Worm (Caenorhabditis elegans) whole organism, young adult: Measurements from ENCODE around the gene wago-4.

Experiments used
- D2030.7 ChIP-seq: fragments of 200-800 bp; sonication (Bioruptor generic); IDR thresholded peaks from 2 replicates; pipeline ENCODE4 v1.3.6; 2022; ENCODE audit warnings: missing genetic modification reagents, missing genetic modification characterization, missing compliant biosample characterization
- F10E7.11 ChIP-seq: sonication (generic microtip); optimal IDR thresholded peaks from 2 replicates; lab custom pipeline; 2017; ENCODE audit warnings: mild to moderate bottlenecking, missing genetic modification characterization, moderate library complexity, missing compliant biosample characterization
- F22D6.2 ChIP-seq: sonication (generic microtip); optimal IDR thresholded peaks from 2 replicates; lab custom pipeline; 2016; ENCODE audit warnings: mild to moderate bottlenecking, missing genetic modification characterization, missing compliant biosample characterization
- F33H1.4 ChIP-seq: fragments of 200-800 bp; sonication (Bioruptor generic); IDR thresholded peaks from 2 replicates; pipeline ENCODE4 v1.3.6; 2022; ENCODE audit warnings: missing genetic modification reagents, missing genetic modification characterization, missing compliant biosample characterization
- F37B4.10 ChIP-seq: fragments of 200-800 bp; sonication (Bioruptor generic); IDR thresholded peaks from 2 replicates; pipeline ENCODE4 v1.3.6; 2022; ENCODE audit warnings: missing genetic modification characterization, missing compliant biosample characterization
- F52B5.7 ChIP-seq: sonication (generic microtip); optimal IDR thresholded peaks from 2 replicates; lab custom pipeline; 2016; ENCODE audit warnings: mild to moderate bottlenecking, missing genetic modification characterization, missing compliant biosample characterization
- F57A8.1 ChIP-seq: fragments of 200-800 bp; sonication (Bioruptor generic); optimal IDR thresholded peaks from 2 replicates; lab custom pipeline; 2018; ENCODE audit warnings: mild to moderate bottlenecking, missing genetic modification characterization, moderate library complexity, missing compliant biosample characterization
- F57C9.4 ChIP-seq: sonication (generic microtip); optimal IDR thresholded peaks from 2 replicates; lab custom pipeline; 2017; ENCODE audit warnings: mild to moderate bottlenecking, missing genetic modification characterization, missing compliant biosample characterization
- T26A5.8 ChIP-seq: sonication (generic microtip); optimal IDR thresholded peaks from 2 replicates; lab custom pipeline; 2016; ENCODE audit warnings: missing genetic modification characterization, missing compliant biosample characterization
- Y53G8AR.9 ChIP-seq: fragments of 200-800 bp; sonication (Bioruptor generic); conservative IDR thresholded peaks from 2 replicates; pipeline ENCODE4 v1.3.6; 2022; ENCODE audit warnings: missing genetic modification reagents, missing genetic modification characterization, missing compliant biosample characterization
- Y67H2A.10 ChIP-seq: fragments of 200-800 bp; sonication (Bioruptor generic); conservative IDR thresholded peaks from 2 replicates; pipeline ENCODE4 v1.3.6; 2022; ENCODE audit warnings: missing genetic modification reagents, missing genetic modification characterization, missing compliant biosample characterization
- Y95B8A.8 ChIP-seq: fragments of 200-800 bp; sonication (Bioruptor generic); IDR thresholded peaks from 2 replicates; pipeline ENCODE4 v1.3.6; 2022; ENCODE audit warnings: missing genetic modification reagents, missing genetic modification characterization, missing compliant biosample characterization
- ZK185.1 ChIP-seq: sonication (generic microtip); optimal IDR thresholded peaks from 2 replicates; lab custom pipeline; 2016; ENCODE audit warnings: mild to moderate bottlenecking, missing genetic modification characterization, missing compliant biosample characterization; ENCODE audit not compliant: poor library complexity, severe bottlenecking
- aptf-2 ChIP-seq: fragments of 200-800 bp; sonication (Bioruptor generic); conservative IDR thresholded peaks from 2 replicates; pipeline ENCODE4 v1.3.6; 2022; ENCODE audit warnings: missing genetic modification reagents, missing genetic modification characterization, missing compliant biosample characterization
- aptf-3 ChIP-seq: fragments of 200-800 bp; sonication (Bioruptor generic); IDR thresholded peaks from 2 replicates; pipeline ENCODE4 v1.3.6; 2022; ENCODE audit warnings: missing genetic modification characterization, missing compliant biosample characterization
- atf-7 ChIP-seq: sonication (generic microtip); optimal IDR thresholded peaks from 2 replicates; lab custom pipeline; 2017; ENCODE audit warnings: mild to moderate bottlenecking, missing genetic modification characterization, missing compliant biosample characterization
- attf-6 ChIP-seq: fragments of 200-800 bp; sonication (Bioruptor generic); IDR thresholded peaks from 2 replicates; pipeline ENCODE4 v1.3.6; 2022; ENCODE audit warnings: missing genetic modification reagents, missing genetic modification characterization, missing compliant biosample characterization
- ceh-27 ChIP-seq: fragments of 200-800 bp; sonication (Bioruptor generic); optimal IDR thresholded peaks from 2 replicates; lab custom pipeline; 2018; ENCODE audit warnings: mild to moderate bottlenecking, missing genetic modification characterization, moderate library complexity, missing compliant biosample characterization
- ceh-79 ChIP-seq: sonication (generic microtip); optimal IDR thresholded peaks from 2 replicates; lab custom pipeline; 2017; ENCODE audit warnings: mild to moderate bottlenecking, missing genetic modification characterization, missing compliant biosample characterization
- chd-7 ChIP-seq: sonication (generic microtip); optimal IDR thresholded peaks from 2 replicates; lab custom pipeline; 2016; ENCODE audit warnings: mild to moderate bottlenecking, missing genetic modification characterization, moderate library complexity, missing compliant biosample characterization
- efl-1 ChIP-seq: fragments of 150-350 bp; optimal IDR thresholded peaks from 2 replicates; lab custom pipeline; 2014; ENCODE audit warnings: missing biosample characterization, missing genetic modification reagents, missing genetic modification characterization
- egl-18 ChIP-seq: fragments of 200-800 bp; sonication (Bioruptor generic); IDR thresholded peaks from 2 replicates; pipeline ENCODE4 v1.3.6; 2022; ENCODE audit warnings: missing genetic modification reagents, missing genetic modification characterization, missing compliant biosample characterization
- egrh-3 ChIP-seq: fragments of 200-800 bp; sonication (Bioruptor generic); IDR thresholded peaks from 2 replicates; pipeline ENCODE4 v1.3.6; 2022; ENCODE audit warnings: missing genetic modification reagents, missing genetic modification characterization, missing compliant biosample characterization
- ekl-4 ChIP-seq: fragments of 200-800 bp; sonication (Bioruptor generic); IDR thresholded peaks from 2 replicates; pipeline ENCODE4 v1.3.6; 2022; ENCODE audit warnings: missing genetic modification reagents, missing genetic modification characterization, missing compliant biosample characterization
- ets-4 ChIP-seq: fragments of 200-800 bp; sonication (Bioruptor generic); optimal IDR thresholded peaks from 2 replicates; lab custom pipeline; 2018; ENCODE audit warnings: mild to moderate bottlenecking, missing genetic modification characterization, missing compliant biosample characterization
- hlh-26 ChIP-seq: fragments of 200-800 bp; sonication (Bioruptor generic); conservative IDR thresholded peaks from 2 replicates; pipeline ENCODE4 v1.3.6; 2022; ENCODE audit warnings: missing genetic modification reagents, missing genetic modification characterization, missing compliant biosample characterization
- hrde-1 ChIP-seq: sonication (generic microtip); optimal IDR thresholded peaks from 2 replicates; lab custom pipeline; 2016; ENCODE audit warnings: missing genetic modification characterization, mild to moderate bottlenecking, missing compliant biosample characterization, moderate library complexity, missing genotype, missing genetic modification reagents, borderline replicate concordance
- lag-1 ChIP-seq: fragments of 200-800 bp; sonication (Bioruptor generic); IDR thresholded peaks from 2 replicates; pipeline ENCODE4 v1.3.6; 2022; ENCODE audit warnings: missing genetic modification reagents, missing genetic modification characterization, missing compliant biosample characterization
- lin-35 ChIP-seq, 3 experiments: fragments of 150-350 bp in 2 of 3; sonication (generic microtip) in 1 of 3; optimal IDR thresholded peaks; 2 replicates each; lab custom pipeline; 2014 to 2018; ENCODE audit warnings: missing biosample characterization in 3 of 3, missing genetic modification characterization in 3 of 3, missing genetic modification reagents in 3 of 3
- lin-40 ChIP-seq: sonication (generic microtip); optimal IDR thresholded peaks from 2 replicates; lab custom pipeline; 2016; ENCODE audit warnings: missing genetic modification characterization, mild to moderate bottlenecking, missing compliant biosample characterization, missing genotype, missing genetic modification reagents
- lir-1 ChIP-seq: fragments of 200-800 bp; sonication (Bioruptor generic); conservative IDR thresholded peaks from 2 replicates; pipeline ENCODE4 v1.3.6; 2022; ENCODE audit warnings: missing genetic modification reagents, missing genetic modification characterization, missing compliant biosample characterization
- lsl-1 ChIP-seq: fragments of 200-800 bp; sonication (Bioruptor generic); optimal IDR thresholded peaks from 2 replicates; lab custom pipeline; 2018; ENCODE audit warnings: mild to moderate bottlenecking, missing genetic modification characterization, moderate library complexity, missing compliant biosample characterization
- madf-6 ChIP-seq: fragments of 200-800 bp; sonication (Bioruptor generic); IDR thresholded peaks from 2 replicates; pipeline ENCODE4 v1.3.6; 2022; ENCODE audit warnings: missing genetic modification reagents, missing genetic modification characterization, missing compliant biosample characterization
- nfya-2 ChIP-seq: fragments of 200-800 bp; sonication (Bioruptor generic); IDR thresholded peaks from 2 replicates; pipeline ENCODE4 v1.3.6; 2022; ENCODE audit warnings: missing genetic modification reagents, missing genetic modification characterization, missing compliant biosample characterization
- nhr-179 ChIP-seq: sonication (generic microtip); optimal IDR thresholded peaks from 2 replicates; lab custom pipeline; 2016; ENCODE audit warnings: mild to moderate bottlenecking, missing genetic modification characterization, missing compliant biosample characterization
- nhr-27 ChIP-seq: fragments of 200-800 bp; sonication (Bioruptor generic); optimal IDR thresholded peaks from 2 replicates; lab custom pipeline; 2018; ENCODE audit warnings: mild to moderate bottlenecking, missing genetic modification characterization, moderate library complexity, missing compliant biosample characterization
- nhr-80 ChIP-seq: sonication (generic microtip); optimal IDR thresholded peaks from 2 replicates; lab custom pipeline; 2016; ENCODE audit warnings: missing genetic modification characterization, missing compliant biosample characterization
- pbrm-1 ChIP-seq: fragments of 200-800 bp; sonication (Bioruptor generic); IDR thresholded peaks from 2 replicates; pipeline ENCODE4 v1.3.6; 2022; ENCODE audit warnings: missing genetic modification reagents, missing genetic modification characterization, missing compliant biosample characterization
- pha-4 ChIP-seq: fragments of 150-350 bp; sonication (generic microtip); optimal IDR thresholded peaks from 2 replicates; lab custom pipeline; 2014; ENCODE audit warnings: missing biosample characterization, missing genetic modification reagents, missing genetic modification characterization
- repo-1 ChIP-seq: sonication (generic microtip); optimal IDR thresholded peaks from 2 replicates; lab custom pipeline; 2017; ENCODE audit warnings: mild to moderate bottlenecking, missing genetic modification characterization, missing compliant biosample characterization
- snpc-1.1 ChIP-seq: sonication (generic microtip); optimal IDR thresholded peaks from 2 replicates; lab custom pipeline; 2017; ENCODE audit warnings: missing genetic modification characterization, mild to moderate bottlenecking, missing compliant biosample characterization, antibody characterized with exemption, moderate library complexity, missing genotype, missing genetic modification reagents; ENCODE audit not compliant: insufficient read depth
- snpc-1.3 ChIP-seq: sonication (generic microtip); optimal IDR thresholded peaks from 2 replicates; lab custom pipeline; 2017; ENCODE audit warnings: missing genetic modification characterization, mild to moderate bottlenecking, missing compliant biosample characterization, antibody characterized with exemption, moderate library complexity, missing genotype, missing genetic modification reagents; ENCODE audit not compliant: insufficient read depth
- somi-1 ChIP-seq: fragments of 200-800 bp; sonication (Bioruptor generic); optimal IDR thresholded peaks from 2 replicates; lab custom pipeline; 2018; ENCODE audit warnings: mild to moderate bottlenecking, missing genetic modification characterization, missing compliant biosample characterization
- tbp1 ChIP-seq: fragments of 200-800 bp; sonication (Bioruptor generic); optimal IDR thresholded peaks from 2 replicates; lab custom pipeline; 2018; ENCODE audit warnings: mild to moderate bottlenecking, missing genetic modification characterization, missing compliant biosample characterization
- zfh-2 ChIP-seq: fragments of 200-800 bp; sonication (Bioruptor generic); conservative IDR thresholded peaks from 2 replicates; pipeline ENCODE4 v1.3.6; 2022; ENCODE audit warnings: missing genetic modification reagents, missing genetic modification characterization, missing compliant biosample characterization
- ztf-25 ChIP-seq: fragments of 200-800 bp; sonication (Bioruptor generic); IDR thresholded peaks from 2 replicates; pipeline ENCODE4 v1.3.6; 2022; ENCODE audit warnings: missing genetic modification reagents, missing genetic modification characterization, missing compliant biosample characterization
- ztf-28 ChIP-seq: fragments of 200-800 bp; sonication (Bioruptor generic); IDR thresholded peaks from 2 replicates; pipeline ENCODE4 v1.3.6; 2022; ENCODE audit warnings: missing genetic modification reagents, missing genetic modification characterization, missing compliant biosample characterization

Gene wago-4

DNA sequence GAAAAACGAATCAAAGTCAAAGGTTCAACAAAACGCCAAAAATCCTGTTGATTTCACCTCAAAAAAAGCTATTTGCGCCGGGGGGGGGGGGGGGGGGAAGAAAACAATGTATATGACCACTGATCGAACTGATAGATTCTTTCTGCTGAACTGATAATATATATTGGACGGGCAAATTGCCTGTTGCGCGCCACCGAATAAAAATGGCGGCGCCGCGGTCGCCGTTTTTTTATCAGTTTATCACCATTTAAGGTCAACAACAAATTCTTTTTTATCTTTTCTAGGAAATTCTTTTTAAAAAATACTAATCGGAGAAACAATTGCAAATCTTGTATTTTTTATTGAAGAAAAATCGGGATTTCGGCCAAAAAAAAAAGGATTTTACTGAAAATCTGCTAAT, 39.6 kb upstream of the wago-4 start:
- TF ChIP-seq D2030.7 (no peak), F37B4.10 (GFP tag; lab: Robert Waterston, UW) (no peak), attf-6 (no peak), lin-40 (tag; lab: Kevin White, UChicago) (no peak), hrde-1 (tag; lab: Kevin White, UChicago) (no peak), egrh-3 (GFP tag; lab: Robert Waterston, UW) (peak; percentile 24; the same call in 1 of the 2 replicates), hlh-26 (GFP tag; lab: Robert Waterston, UW) (no peak), lir-1 (GFP tag; lab: Robert Waterston, UW) (no peak), T26A5.8 (tag; lab: Kevin White, UChicago) (no peak), nhr-80 (peak; percentile 49), atf-7 (tag; lab: Kevin White, UChicago) (no peak), aptf-2 (no peak), snpc-1.1 (tag; lab: Kevin White, UChicago) (no peak), aptf-3 (no peak), tbp1 (GFP tag; lab: Kevin White, UChicago) (peak; percentile 36)
- TF ChIP-seq, all 124 proteins: peak for 3

DNA sequence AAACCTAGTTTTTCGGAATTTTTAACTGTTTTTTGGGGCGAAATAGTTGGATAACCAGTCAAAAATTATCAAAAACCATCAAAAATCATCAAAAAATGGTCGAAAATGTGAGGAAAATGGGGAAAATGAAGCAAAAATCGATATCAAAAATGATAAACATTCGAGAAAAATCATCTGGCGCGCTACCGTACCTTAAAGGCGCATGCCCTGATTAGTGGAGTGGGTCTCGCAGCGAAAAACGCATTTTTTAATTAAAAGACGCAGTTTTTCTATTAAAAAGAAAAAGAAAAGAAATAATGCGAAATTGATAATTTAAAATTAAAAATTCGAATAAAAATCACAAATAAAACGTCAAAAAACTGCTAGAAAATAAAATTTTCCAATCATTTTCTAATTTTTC, 38.9 kb upstream of the wago-4 start, which contains the start of gene F35C5.1:
Gene F35C5.1, plus strand, starts transcription at position 399 of the 400 bp plus-strand sequence.
- TF ChIP-seq ztf-25 (GFP tag; lab: Robert Waterston, UW) (no peak), nfya-2 (no peak), lag-1 (GFP tag; lab: Robert Waterston, UW) (no peak), ets-4 (GFP tag; lab: Kevin White, UChicago) (no peak), F57A8.1 (GFP tag; lab: Kevin White, UChicago) (no peak), hrde-1 (tag; lab: Kevin White, UChicago) (no peak), somi-1 (no peak), Y53G8AR.9 (GFP tag; lab: Robert Waterston, UW) (no peak), efl-1 (peak; percentile 87), nhr-27 (tag; lab: Kevin White, UChicago) (no peak), lir-1 (GFP tag; lab: Robert Waterston, UW) (no peak), chd-7 (tag; lab: Kevin White, UChicago) (no peak), zfh-2 (GFP tag; lab: Robert Waterston, UW) (no peak), lin-40 (tag; lab: Kevin White, UChicago) (no peak), lsl-1 (GFP tag; lab: Kevin White, UChicago) (peak; percentile 94), egrh-3 (GFP tag; lab: Robert Waterston, UW) (no peak), ztf-28 (GFP tag; lab: Robert Waterston, UW) (no peak), ZK185.1 (tag; lab: Kevin White, UChicago) (no peak), F33H1.4 (peak; percentile 96), ceh-79 (tag; lab: Kevin White, UChicago) (no peak), egl-18 (GFP tag; lab: Robert Waterston, UW) (no peak), F10E7.11 (tag; lab: Kevin White, UChicago) (no peak), lin-35 (GFP tag; optimal IDR thresholded peaks at IDR 0.05; lab: Kevin White, UChicago) (peak in 1 of 3 experiments; percentile 11), ceh-27 (no peak), nhr-179 (tag; lab: Kevin White, UChicago) (no peak), F22D6.2 (no peak), hlh-26 (GFP tag; lab: Robert Waterston, UW) (no peak), madf-6 (peak; percentile 95), pha-4 (tag; lab: Kevin White, UChicago) (no peak), ekl-4 (GFP tag; lab: Robert Waterston, UW) (no peak), F52B5.7 (no peak), snpc-1.3 (tag; lab: Kevin White, UChicago) (no peak), Y95B8A.8 (0 out of 2 replicates have a peak, but pooled peaks have one; percentile 46), attf-6 (no peak), repo-1 (no peak), pbrm-1 (GFP tag; lab: Robert Waterston, UW) (0 out of 2 replicates have a peak, but pooled peaks have one; percentile 15), F57C9.4 (tag; lab: Kevin White, UChicago) (no peak), Y67H2A.10 (GFP tag; lab: Robert Waterston, UW) (no peak)
